Worm (Caenorhabditis elegans): ENCODE results near the gene H04J21.4.
A peak's percentile ranks its signal among the peaks of the same experiment; 100 is the strongest.

DNA sequence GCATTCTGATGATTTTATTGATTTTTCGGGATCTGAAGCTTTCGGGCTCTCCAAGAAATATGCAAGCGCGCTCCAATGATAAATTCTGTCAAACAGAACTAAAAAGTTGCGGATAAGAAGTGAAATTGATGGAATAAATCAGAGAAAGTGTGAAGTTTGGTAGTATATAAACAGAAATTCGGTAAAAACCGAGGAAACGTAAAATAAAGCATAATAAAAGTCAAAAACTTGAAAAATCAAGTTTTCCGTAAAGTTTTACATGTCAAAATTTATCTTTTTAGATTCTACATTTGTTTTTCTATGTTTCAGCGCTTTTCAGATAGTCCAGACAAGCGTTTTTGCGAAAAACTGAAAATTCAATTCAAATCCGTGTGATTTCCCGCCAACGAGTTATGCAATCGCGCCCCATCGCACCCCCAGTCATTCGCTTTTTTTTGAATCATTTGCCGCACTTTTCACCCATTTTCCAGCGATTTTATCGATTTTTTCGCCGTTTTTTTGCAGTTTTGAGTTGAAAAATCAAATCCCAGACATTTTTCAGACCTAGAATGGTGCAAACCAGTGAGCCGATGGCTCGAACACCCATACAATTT, 37.2 kb downstream of the H04J21.4 start, which contains the start of the genes Y54F10BM.13 and ppm-1.D:
- TF ChIP-seq hlh-30 (tag; optimal IDR thresholded peaks at IDR 0.05; ENCODE audit: insufficient read depth) (no peak), ceh-24 (tag; optimal IDR thresholded peaks at IDR 0.05) (no peak), pha-4 (tag; optimal IDR thresholded peaks at IDR 0.05) (no peak), eyg-1 (tag; optimal IDR thresholded peaks at IDR 0.05) (no peak), nfya-1 (tag; optimal IDR thresholded peaks at IDR 0.05) (peak; percentile 18), ama-1 (optimal IDR thresholded peaks at IDR 0.05) (no peak), fkh-10 (GFP tag; optimal IDR thresholded peaks at IDR 0.05) (no peak), pqm-1 (tag; optimal IDR thresholded peaks at IDR 0.05) (no peak), ets-4 (tag; optimal IDR thresholded peaks at IDR 0.05) (no peak), elt-2 (tag; optimal IDR thresholded peaks at IDR 0.05) (peak; percentile 28), sox-4 (tag; optimal IDR thresholded peaks at IDR 0.05) (no peak), zip-5 (tag; optimal IDR thresholded peaks at IDR 0.05) (no peak), tbx-2 (tag; optimal IDR thresholded peaks at IDR 0.05) (no peak), lin-11 (tag; optimal IDR thresholded peaks at IDR 0.05) (no peak)

All from whole organism, late embryonic.